Fruit fly (Drosophila melanogaster) whole organism, prepupa: ENCODE measurements around the gene CG34330.

Experiments used
- Eip78C ChIP-seq: fragments of 200-800 bp; sonication (Bioruptor generic); peaks from one replicate; lab custom pipeline; 2016; ENCODE audit warnings: missing biosample characterization, missing genetic modification characterization
- Ets96B ChIP-seq: fragments of 200-800 bp; optimal IDR thresholded peaks from 2 replicates; lab custom pipeline; 2019; ENCODE audit warnings: missing biosample characterization, mild to moderate bottlenecking, missing genetic modification characterization, moderate library complexity
- Hr38 ChIP-seq: sonication (Bioruptor generic); optimal IDR thresholded peaks from 2 replicates; lab custom pipeline; 2016; ENCODE audit warnings: missing biosample characterization, missing genetic modification characterization
- Hr4 ChIP-seq: fragments of 200-800 bp; sonication (Bioruptor generic); optimal IDR thresholded peaks from 3 replicates; lab custom pipeline; 2016; ENCODE audit warnings: missing biosample characterization, missing genetic modification characterization
- OdsH ChIP-seq: fragments of 200-800 bp; sonication (Bioruptor generic); optimal IDR thresholded peaks from 3 replicates; lab custom pipeline; 2016; ENCODE audit warnings: missing biosample characterization, missing genetic modification characterization
- Smox ChIP-seq: fragments of 200-800 bp; sonication (Bioruptor generic); optimal IDR thresholded peaks from 3 replicates; lab custom pipeline; 2016; ENCODE audit warnings: missing biosample characterization, missing genetic modification characterization
- Sox102F ChIP-seq: fragments of 200-800 bp; sonication (Bioruptor generic); optimal IDR thresholded peaks from 2 replicates; lab custom pipeline; 2016; ENCODE audit warnings: missing biosample characterization, mild to moderate bottlenecking, missing genetic modification characterization
- fkh ChIP-seq: fragments of 200-800 bp; sonication (Bioruptor generic); optimal IDR thresholded peaks from 3 replicates; lab custom pipeline; 2017; ENCODE audit warnings: missing biosample characterization, mild to moderate bottlenecking, missing genetic modification characterization, moderate library complexity

CG34330 gene

dm6 chrX:19028584-19028983, 40.2 kb downstream of the CG34330 start:
- TF ChIP-seq fkh (GFP tag; lab: Kevin White, UChicago) (peak; percentile 82), Eip78C (peak; percentile 3), Smox (GFP tag; lab: Kevin White, UChicago) (no peak), Hr38 (GFP tag; lab: Kevin White, UChicago) (no peak), Hr4 (no peak)

- TF ChIP-seq Sox102F (no peak), OdsH (GFP tag; lab: Kevin White, UChicago) (no peak), Ets96B (tag; lab: Kevin White, UChicago) (no peak)
Measured at dm6 chrX:19020062-19020461, 48.7 kb downstream of the CG34330 start.
